Worm (Caenorhabditis elegans): ENCODE data around the gene eat-20.
A peak's percentile ranks its signal among the peaks of the same experiment; 100 is the strongest.

Gene eat-20

ce11 chrX:15547896-15548295, 38.1 kb downstream of the eat-20 start:
- TF ChIP-seq ztf-4 (tag; optimal IDR thresholded peaks at IDR 0.05), result no peak
- no peak for TF ChIP-seq tbx-2 (tag; optimal IDR thresholded peaks at IDR 0.05)

- no peak for TF ChIP-seq nhr-76 (tag; optimal IDR thresholded peaks at IDR 0.05)
- TF ChIP-seq nhr-67 (tag; optimal IDR thresholded peaks at IDR 0.05), result no peak
- TF ChIP-seq nhr-77 (tag; optimal IDR thresholded peaks at IDR 0.05), result no peak
- no peak for TF ChIP-seq jun-1 (tag; optimal IDR thresholded peaks at IDR 0.05)
- TF ChIP-seq sea-2 (GFP tag; optimal IDR thresholded peaks at IDR 0.05), result no peak
- no peak for TF ChIP-seq elt-3 (tag; optimal IDR thresholded peaks at IDR 0.05)
- TF ChIP-seq elt-1 (tag; optimal IDR thresholded peaks at IDR 0.05), result no peak
- no peak for TF ChIP-seq nhr-28 (tag; optimal IDR thresholded peaks at IDR 0.05)
- no peak for TF ChIP-seq nfya-1 (tag; optimal IDR thresholded peaks at IDR 0.05; ENCODE audit: insufficient read depth)
- no peak for TF ChIP-seq mdl-1 (tag; optimal IDR thresholded peaks at IDR 0.05)
- TF ChIP-seq snpc-4 (tag; optimal IDR thresholded peaks at IDR 0.05), result no peak
- no peak for TF ChIP-seq ama-1 (optimal IDR thresholded peaks at IDR 0.05)
- no peak for TF ChIP-seq egl-27 (tag; optimal IDR thresholded peaks at IDR 0.05)
- no peak for TF ChIP-seq ztf-11 (tag; optimal IDR thresholded peaks at IDR 0.05)
- no peak for TF ChIP-seq ztf-4 (tag; optimal IDR thresholded peaks at IDR 0.05)
- no peak for TF ChIP-seq nhr-237 (tag; optimal IDR thresholded peaks at IDR 0.05)
- TF ChIP-seq lsy-12 (tag; optimal IDR thresholded peaks at IDR 0.05), result no peak
- no peak for TF ChIP-seq skn-1 (tag; optimal IDR thresholded peaks at IDR 0.05)
- no peak for TF ChIP-seq mml-1 (tag; optimal IDR thresholded peaks at IDR 0.05)
Observed at ce11 chrX:15550769-15551168, 41.0 kb downstream of the eat-20 start.

ce11 chrX:15552024-15552769, 42.4 kb downstream of the eat-20 start:
- TF ChIP-seq pqm-1 (tag; optimal IDR thresholded peaks at IDR 0.05) (no peak), elt-3 (tag; optimal IDR thresholded peaks at IDR 0.05) (no peak), snpc-4 (tag; optimal IDR thresholded peaks at IDR 0.05) (no peak)

ce11 chrX:15554910-15555309, 45.1 kb downstream of the eat-20 start:
- no peak for TF ChIP-seq skn-1 (tag; optimal IDR thresholded peaks at IDR 0.05)
- peak; percentile 26 for TF ChIP-seq nfya-1 (tag; optimal IDR thresholded peaks at IDR 0.05; ENCODE audit: insufficient read depth)

ce11 chrX:15555529-15555928, 45.7 kb downstream of the eat-20 start:
- peak; percentile 2 for TF ChIP-seq lin-39 (tag; optimal IDR thresholded peaks at IDR 0.05)
- TF ChIP-seq mdl-1 (tag; optimal IDR thresholded peaks at IDR 0.05), result no peak

- no peak for TF ChIP-seq nhr-76 (tag; optimal IDR thresholded peaks at IDR 0.05)
- no peak for TF ChIP-seq ceh-82 (tag; optimal IDR thresholded peaks at IDR 0.05)
- TF ChIP-seq ztf-11 (tag; optimal IDR thresholded peaks at IDR 0.05), result no peak
- TF ChIP-seq mdl-1 (tag; optimal IDR thresholded peaks at IDR 0.05), result no peak
- no peak for TF ChIP-seq nhr-28 (tag; optimal IDR thresholded peaks at IDR 0.05)
- no peak for TF ChIP-seq jun-1 (tag; optimal IDR thresholded peaks at IDR 0.05)
- no peak for TF ChIP-seq daf-12 (tag; optimal IDR thresholded peaks at IDR 0.05)
- no peak for TF ChIP-seq sea-2 (GFP tag; optimal IDR thresholded peaks at IDR 0.05)
Observed at ce11 chrX:15557849-15558248, 48.0 kb downstream of the eat-20 start, which contains the start of gene lron-3. lron-3 (minus strand) TSS chrX:15557949.

- TF ChIP-seq ceh-9 (tag; optimal IDR thresholded peaks at IDR 0.05) (no peak), snpc-4 (tag; optimal IDR thresholded peaks at IDR 0.05) (peak; percentile 40), nhr-25 (tag; optimal IDR thresholded peaks at IDR 0.05) (no peak)
Observed at ce11 chrX:15559473-15559872, 49.7 kb downstream of the eat-20 start.

- no peak for TF ChIP-seq daf-12 (tag; optimal IDR thresholded peaks at IDR 0.05)
- TF ChIP-seq nfya-1 (tag; optimal IDR thresholded peaks at IDR 0.05; ENCODE audit: insufficient read depth), result peak; percentile 16
- no peak for TF ChIP-seq nhr-12 (tag; optimal IDR thresholded peaks at IDR 0.05)
- TF ChIP-seq mdl-1 (tag; optimal IDR thresholded peaks at IDR 0.05), result no peak
- TF ChIP-seq tbx-2 (tag; optimal IDR thresholded peaks at IDR 0.05), result no peak
- TF ChIP-seq lin-39 (tag; optimal IDR thresholded peaks at IDR 0.05), result peak; percentile 59
- no peak for TF ChIP-seq nhr-25 (tag; optimal IDR thresholded peaks at IDR 0.05)
- TF ChIP-seq nhr-77 (tag; optimal IDR thresholded peaks at IDR 0.05), result no peak
Observed at ce11 chrX:15564338-15564737, 54.5 kb downstream of the eat-20 start.

All from whole organism, L3 larva.